Fruit fly (Drosophila melanogaster) whole organism, embryonic: Measurements from ENCODE around the gene CG13033.

Experiments used
- ATbp ChIP-seq: fragments of 200-800 bp; sonication (Bioruptor generic); optimal IDR thresholded peaks from 2 replicates; lab custom pipeline; 2017; ENCODE audit warnings: missing biosample characterization, mild to moderate bottlenecking, missing genetic modification characterization, missing genetic modification reagents
- Atf-2 ChIP-seq: fragments of 200-800 bp; sonication (Bioruptor generic); optimal IDR thresholded peaks from 2 replicates; lab custom pipeline; 2016; ENCODE audit warnings: missing biosample characterization, missing genetic modification characterization
- CG10565 ChIP-seq: fragments of 200-800 bp; sonication (Bioruptor generic); optimal IDR thresholded peaks from 3 replicates; lab custom pipeline; 2016; ENCODE audit warnings: missing biosample characterization, mild to moderate bottlenecking, missing genetic modification characterization
- CG11695 ChIP-seq: fragments of 200-800 bp; sonication (Bioruptor generic); IDR thresholded peaks from 3 replicates; pipeline ENCODE4 v1.3.6; 2022; ENCODE audit warnings: missing biosample characterization, missing genetic modification characterization
- CG12155 ChIP-seq: fragments of 200-800 bp; sonication (Bioruptor generic); optimal IDR thresholded peaks from 3 replicates; lab custom pipeline; 2016; ENCODE audit warnings: missing biosample characterization, missing genetic modification characterization
- CG12659 ChIP-seq: fragments of 200-800 bp; sonication (Bioruptor generic); optimal IDR thresholded peaks from 3 replicates; lab custom pipeline; 2017; ENCODE audit warnings: mild to moderate bottlenecking, missing biosample characterization, missing genetic modification reagents, missing genetic modification characterization
- CG13424 ChIP-seq: fragments of 200-800 bp; sonication (Bioruptor generic); optimal IDR thresholded peaks from 2 replicates; lab custom pipeline; 2019; ENCODE audit warnings: missing biosample characterization, mild to moderate bottlenecking, missing genetic modification characterization, moderate library complexity
- CG13775 ChIP-seq: fragments of 200-800 bp; sonication (Bioruptor generic); optimal IDR thresholded peaks from 3 replicates; lab custom pipeline; 2017; ENCODE audit warnings: missing biosample characterization, mild to moderate bottlenecking, missing genetic modification characterization
- CG14014 ChIP-seq: fragments of 200-800 bp; sonication (Bioruptor generic); IDR thresholded peaks from 2 replicates; pipeline ENCODE4 v1.3.6; 2022; ENCODE audit warnings: missing biosample characterization, missing genetic modification characterization
- CG14050 ChIP-seq: fragments of 200-800 bp; sonication (Bioruptor generic); IDR thresholded peaks from 3 replicates; pipeline ENCODE4 v1.3.6; 2022; ENCODE audit warnings: missing biosample characterization, missing genetic modification characterization
- CG15073 ChIP-seq: fragments of 200-800 bp; sonication (Bioruptor generic); optimal IDR thresholded peaks from 2 replicates; lab custom pipeline; 2016; ENCODE audit warnings: missing biosample characterization, missing genetic modification characterization
- CG17912 ChIP-seq: fragments of 200-800 bp; sonication (Bioruptor generic); optimal IDR thresholded peaks from 2 replicates; lab custom pipeline; 2018; ENCODE audit warnings: missing biosample characterization, mild to moderate bottlenecking, missing genetic modification characterization
- CG18476 ChIP-seq: fragments of 200-800 bp; sonication (Bioruptor generic); optimal IDR thresholded peaks from 2 replicates; lab custom pipeline; 2016; ENCODE audit warnings: missing biosample characterization, mild to moderate bottlenecking, missing genetic modification characterization
- CG31388 ChIP-seq: fragments of 200-800 bp; sonication (Bioruptor generic); optimal IDR thresholded peaks from 2 replicates; lab custom pipeline; 2016; ENCODE audit warnings: missing biosample characterization, missing genetic modification characterization
- CG3726 ChIP-seq: fragments of 200-800 bp; sonication (Bioruptor generic); IDR thresholded peaks from 3 replicates; pipeline ENCODE4, ENCODE4 v1.3.6; 2022; ENCODE audit warnings: missing biosample characterization, missing genetic modification characterization
- CG6654 ChIP-seq: fragments of 200-800 bp; sonication (Bioruptor generic); optimal IDR thresholded peaks from 2 replicates; lab custom pipeline; 2017; ENCODE audit warnings: missing biosample characterization, mild to moderate bottlenecking, missing genetic modification characterization
- CG6791 ChIP-seq: fragments of 200-800 bp; sonication (Bioruptor generic); IDR thresholded peaks from 3 replicates; pipeline ENCODE4 v1.3.6; 2022; ENCODE audit warnings: missing biosample characterization, missing genetic modification characterization; ENCODE audit not compliant: partially characterized antibody
- CG6854 ChIP-seq: fragments of 200-800 bp; sonication (Bioruptor generic); optimal IDR thresholded peaks from 3 replicates; lab custom pipeline; 2017; ENCODE audit warnings: missing biosample characterization, mild to moderate bottlenecking, missing genetic modification characterization
- CG7357 ChIP-seq: fragments of 200-800 bp; sonication (Bioruptor generic); IDR thresholded peaks from 3 replicates; pipeline ENCODE4 v1.3.6; 2022; ENCODE audit warnings: missing biosample characterization, missing genetic modification characterization
- CG8924 ChIP-seq: fragments of 200-800 bp; optimal IDR thresholded peaks from 3 replicates; lab custom pipeline; 2019; ENCODE audit warnings: missing biosample characterization, mild to moderate bottlenecking, missing genetic modification characterization, moderate library complexity
- Dbx ChIP-seq: fragments of 200-800 bp; sonication (Bioruptor generic); IDR thresholded peaks from 3 replicates; pipeline ENCODE4 v1.3.6; 2022; ENCODE audit warnings: missing biosample characterization, missing genetic modification characterization
- Dref ChIP-seq: fragments of 200-800 bp; sonication (Bioruptor generic); IDR thresholded peaks from 2 replicates; pipeline ENCODE4 v1.3.6; 2022; ENCODE audit warnings: missing biosample characterization, missing genetic modification characterization
- Ets97D ChIP-seq: fragments of 200-800 bp; sonication (Bioruptor generic); optimal IDR thresholded peaks from 3 replicates; lab custom pipeline; 2016; ENCODE audit warnings: missing biosample characterization, missing genetic modification characterization
- Lhr ChIP-seq: fragments of 200-800 bp; sonication (Bioruptor generic); optimal IDR thresholded peaks from 3 replicates; lab custom pipeline; 2017; ENCODE audit warnings: mild to moderate bottlenecking, missing biosample characterization, missing genetic modification reagents, missing genetic modification characterization
- Lpt ChIP-seq: fragments of >200 bp; optimal IDR thresholded peaks from 2 replicates; lab custom pipeline; 2018; ENCODE audit warnings: missing biosample characterization, missing genetic modification characterization
- Max ChIP-seq: fragments of 200-800 bp; sonication (Bioruptor generic); optimal IDR thresholded peaks from 2 replicates; lab custom pipeline; 2016; ENCODE audit warnings: missing biosample characterization, mild to moderate bottlenecking, missing genetic modification characterization
- Rx ChIP-seq: fragments of 200-800 bp; sonication (Bioruptor generic); IDR thresholded peaks from 2 replicates; pipeline ENCODE4 v1.3.6; 2022; ENCODE audit warnings: missing biosample characterization, missing genetic modification characterization
- Spps ChIP-seq: fragments of 200-800 bp; sonication (Bioruptor generic); optimal IDR thresholded peaks from 2 replicates; lab custom pipeline; 2018; ENCODE audit warnings: missing biosample characterization, mild to moderate bottlenecking, missing genetic modification characterization
- ara ChIP-seq: fragments of 200-800 bp; sonication (Bioruptor generic); IDR thresholded peaks from 2 replicates; pipeline ENCODE4 v1.3.6; 2022; ENCODE audit warnings: missing biosample characterization, missing genetic modification characterization
- ase ChIP-seq: fragments of 200-800 bp; sonication (Bioruptor generic); IDR thresholded peaks from 3 replicates; pipeline ENCODE4 v1.3.6; 2022; ENCODE audit warnings: missing biosample characterization, missing genetic modification characterization
- cg ChIP-seq: fragments of 200-800 bp; sonication (Bioruptor generic); optimal IDR thresholded peaks from 3 replicates; lab custom pipeline; 2019; ENCODE audit warnings: missing biosample characterization, mild to moderate bottlenecking, missing genetic modification characterization, moderate library complexity
- gro ChIP-seq: fragments of 200-800 bp; sonication (Bioruptor generic); optimal IDR thresholded peaks from 2 replicates; lab custom pipeline; 2016; ENCODE audit warnings: missing biosample characterization, missing genetic modification characterization
- her ChIP-seq: fragments of 200-800 bp; sonication (Bioruptor generic); optimal IDR thresholded peaks from 2 replicates; lab custom pipeline; 2016; ENCODE audit warnings: missing biosample characterization, missing genetic modification characterization
- insv ChIP-seq, 2 experiments: fragments of 200-800 bp; sonication (Bioruptor generic); optimal IDR thresholded peaks; 3 replicates each; lab custom pipeline; 2016 to 2018; ENCODE audit warnings: missing biosample characterization in 2 of 2, missing genetic modification characterization in 2 of 2
- jigr1 ChIP-seq: fragments of 200-800 bp; sonication (Bioruptor generic); IDR thresholded peaks from 3 replicates; pipeline ENCODE4 v1.3.6; 2022; ENCODE audit warnings: missing biosample characterization, missing genetic modification characterization
- lilli ChIP-seq: fragments of 200-800 bp; sonication (Bioruptor generic); optimal IDR thresholded peaks from 3 replicates; lab custom pipeline; 2016; ENCODE audit warnings: missing biosample characterization, missing genetic modification characterization
- maf-S ChIP-seq: fragments of 200-800 bp; sonication (Bioruptor generic); optimal IDR thresholded peaks from 2 replicates; lab custom pipeline; 2016; ENCODE audit warnings: missing biosample characterization, missing genetic modification characterization
- mam ChIP-seq: fragments of 200-800 bp; sonication (Bioruptor generic); optimal IDR thresholded peaks from 3 replicates; lab custom pipeline; 2016; ENCODE audit warnings: missing biosample characterization, missing genetic modification characterization
- nerfin-1 ChIP-seq: fragments of 200-800 bp; sonication (Bioruptor generic); optimal IDR thresholded peaks from 3 replicates; lab custom pipeline; 2019; ENCODE audit warnings: missing biosample characterization, mild to moderate bottlenecking, missing genetic modification characterization, moderate library complexity
- nerfin-2 ChIP-seq: fragments of 200-800 bp; sonication (Bioruptor generic); IDR thresholded peaks from 2 replicates; pipeline ENCODE4 v1.3.6; 2022; ENCODE audit warnings: missing biosample characterization, missing genetic modification characterization; ENCODE audit not compliant: partially characterized antibody
- otp ChIP-seq: fragments of 200-800 bp; sonication (Bioruptor generic); IDR thresholded peaks from 3 replicates; pipeline ENCODE4, ENCODE4 v1.3.6; 2022; ENCODE audit warnings: missing biosample characterization, missing genetic modification characterization
- pita ChIP-seq: fragments of 200-800 bp; sonication (Bioruptor generic); optimal IDR thresholded peaks from 2 replicates; lab custom pipeline; 2017; ENCODE audit warnings: missing biosample characterization, mild to moderate bottlenecking, missing genetic modification characterization
- pros ChIP-seq: fragments of 200-800 bp; sonication (Bioruptor generic); optimal IDR thresholded peaks from 3 replicates; lab custom pipeline; 2019; ENCODE audit warnings: missing biosample characterization, mild to moderate bottlenecking, missing genetic modification characterization, moderate library complexity
- sc ChIP-seq, 3 experiments: fragments of >200 bp in 2 of 3; fragments of 200-800 bp in 1 of 3; sonication (Bioruptor generic) in 1 of 3; optimal IDR thresholded peaks; 2 replicates in 2 of 3; 3 replicates in 1 of 3; lab custom pipeline; 2017; ENCODE audit warnings: mild to moderate bottlenecking in 1 of 3, missing biosample characterization in 1 of 3, missing genetic modification characterization in 1 of 3, missing genetic modification reagents in 1 of 3
- shn ChIP-seq: fragments of 200-800 bp; sonication (Bioruptor generic); optimal IDR thresholded peaks from 3 replicates; lab custom pipeline; 2016; ENCODE audit warnings: missing biosample characterization, missing genetic modification characterization
- sqz ChIP-seq: fragments of 200-800 bp; sonication (Bioruptor generic); optimal IDR thresholded peaks from 3 replicates; lab custom pipeline; 2018; ENCODE audit warnings: missing biosample characterization, mild to moderate bottlenecking, missing genetic modification characterization
- stwl ChIP-seq: fragments of 200-800 bp; sonication (Bioruptor generic); optimal IDR thresholded peaks from 3 replicates; lab custom pipeline; 2018; ENCODE audit warnings: missing biosample characterization, mild to moderate bottlenecking, missing genetic modification characterization, moderate library complexity
- tap ChIP-seq: fragments of 200-800 bp; optimal IDR thresholded peaks from 3 replicates; lab custom pipeline; 2019; ENCODE audit warnings: missing biosample characterization, mild to moderate bottlenecking, missing genetic modification characterization, moderate library complexity
- trem ChIP-seq: fragments of 200-800 bp; optimal IDR thresholded peaks from 3 replicates; lab custom pipeline; 2019; ENCODE audit warnings: missing biosample characterization, mild to moderate bottlenecking, missing genetic modification characterization, moderate library complexity
- zen2 ChIP-seq: fragments of 200-800 bp; sonication (Bioruptor generic); IDR thresholded peaks from 3 replicates; pipeline ENCODE4 v1.3.6; 2022; ENCODE audit warnings: missing biosample characterization, missing genetic modification characterization; ENCODE audit not compliant: partially characterized antibody

The CG13033 gene

dm6 chr3L:16574307-16574946 lies 29.0 kb upstream of the CG13033 start, which contains the start of gene mbf1 (continued):
- peak; percentile 13 for TF ChIP-seq CG13775 (GFP tag; lab: Kevin White, UChicago)
- peak; percentile 92 for TF ChIP-seq nerfin-1
- no peak for TF ChIP-seq ara (GFP tag; lab: Robert Waterston, UW)
- peak; percentile 81 for TF ChIP-seq Ets97D (GFP tag; lab: Kevin White, UChicago)
- TF ChIP-seq CG12659 (GFP tag; lab: Kevin White, UChicago) = peak; percentile 80
- TF ChIP-seq Max = no peak
- no peak for TF ChIP-seq CG17912 (GFP tag; lab: Kevin White, UChicago)
- TF ChIP-seq CG14050 (GFP tag; lab: Robert Waterston, UW) = no peak
- TF ChIP-seq cg (GFP tag; lab: Kevin White, UChicago) = no peak
- peak; percentile 50 for TF ChIP-seq Lhr (GFP tag; lab: Kevin White, UChicago)
- no peak for TF ChIP-seq pita
- TF ChIP-seq CG8924 (tag; lab: Kevin White, UChicago) = peak; percentile 52
- 0 out of 3 replicates have a peak, but pooled peaks have one; percentile 14 for TF ChIP-seq Dbx (GFP tag; lab: Robert Waterston, UW)
- no peak for TF ChIP-seq pros (GFP tag; lab: Kevin White, UChicago)
- TF ChIP-seq Spps (tag; lab: Kevin White, UChicago) = no peak
- TF ChIP-seq stwl (tag; lab: Kevin White, UChicago) = peak; percentile 85
- peak; percentile 18 for TF ChIP-seq CG13424 (tag; lab: Kevin White, UChicago)
- TF ChIP-seq ase (GFP tag; lab: Robert Waterston, UW) = no peak
- no peak for TF ChIP-seq CG7357 (GFP tag; lab: Robert Waterston, UW)
- no peak for TF ChIP-seq CG10565 (GFP tag; lab: Kevin White, UChicago)
- peak; percentile 84 for TF ChIP-seq trem (tag; lab: Kevin White, UChicago)
- TF ChIP-seq sc (optimal IDR thresholded peaks at IDR 0.05; lab: Kevin White, UChicago) = no peak
- TF ChIP-seq sc (GFP tag; optimal IDR thresholded peaks at IDR 0.05; lab: Kevin White, UChicago) = no peak
- no peak for TF ChIP-seq CG11695
- no peak for TF ChIP-seq CG6854
- no peak for TF ChIP-seq CG6654
- TF ChIP-seq Lpt (GFP tag; lab: Kevin White, UChicago) = no peak
- no peak for TF ChIP-seq CG15073 (GFP tag; lab: Kevin White, UChicago)
- peak; percentile 37 for TF ChIP-seq mam (GFP tag; lab: Kevin White, UChicago)
- TF ChIP-seq tap (tag; lab: Kevin White, UChicago) = no peak
- peak; percentile 48 for TF ChIP-seq gro
- no peak for TF ChIP-seq CG31388 (GFP tag; lab: Kevin White, UChicago)
- no peak for TF ChIP-seq nerfin-2 (GFP tag; lab: Robert Waterston, UW)
- TF ChIP-seq shn = peak; percentile 5
- no peak for TF ChIP-seq ATbp (GFP tag; lab: Kevin White, UChicago)
- TF ChIP-seq CG6791 (GFP tag; lab: Robert Waterston, UW) = no peak
- TF ChIP-seq zen2 (GFP tag; lab: Robert Waterston, UW) = no peak; the same call in 2 of the 3 replicates
- no peak for TF ChIP-seq otp (GFP tag; lab: Robert Waterston, UW)
- no peak for TF ChIP-seq sqz (GFP tag; lab: Kevin White, UChicago)
- no peak for TF ChIP-seq CG14014 (GFP tag; lab: Robert Waterston, UW)
- peak; percentile 67 for TF ChIP-seq Dref (GFP tag; lab: Robert Waterston, UW)
- TF ChIP-seq CG18476 (GFP tag; lab: Kevin White, UChicago) = no peak
- no peak for TF ChIP-seq jigr1 (GFP tag; lab: Robert Waterston, UW)
- no peak for TF ChIP-seq maf-S
- TF ChIP-seq Atf-2 = no peak
- no peak for TF ChIP-seq Rx
- no peak for TF ChIP-seq CG3726 (GFP tag; lab: Robert Waterston, UW)
- TF ChIP-seq CG12155 = peak; percentile 20
- TF ChIP-seq insv (GFP tag; optimal IDR thresholded peaks at IDR 0.05; lab: Kevin White, UChicago) = peak in 1 of 2 experiments; percentile 10
- TF ChIP-seq lilli (GFP tag; lab: Kevin White, UChicago) = peak; percentile 53
- TF ChIP-seq her (GFP tag; lab: Kevin White, UChicago) = no peak
